Fruit fly (Drosophila melanogaster) whole organism, embryonic: Measurements from ENCODE around the gene pont.

ENCODE experiments used
- BtbVII ChIP-seq: fragments of 200-800 bp; sonication (Bioruptor generic); optimal IDR thresholded peaks from 3 replicates; lab custom pipeline; 2017; ENCODE audit warnings: missing biosample characterization, mild to moderate bottlenecking, missing genetic modification characterization
- C15 ChIP-seq: fragments of 200-800 bp; sonication (Bioruptor generic); IDR thresholded peaks from 3 replicates; pipeline ENCODE4 v1.3.6; 2022; ENCODE audit warnings: missing biosample characterization, missing genetic modification characterization
- CG10321 ChIP-seq: fragments of 200-800 bp; sonication (Bioruptor generic); IDR thresholded peaks from 2 replicates; pipeline ENCODE4 v1.3.6; 2022; ENCODE audit warnings: missing biosample characterization, missing genetic modification characterization
- CG11247 ChIP-seq: fragments of 200-800 bp; sonication (Bioruptor generic); IDR thresholded peaks from 2 replicates; pipeline ENCODE4 v1.3.6; 2022; ENCODE audit warnings: missing biosample characterization, missing genetic modification characterization
- CG11723 ChIP-seq: fragments of 200-800 bp; sonication (Bioruptor generic); optimal IDR thresholded peaks from 2 replicates; lab custom pipeline; 2017; ENCODE audit warnings: missing biosample characterization, mild to moderate bottlenecking, missing genetic modification characterization
- CG12236 ChIP-seq: fragments of 200-800 bp; sonication (Bioruptor generic); optimal IDR thresholded peaks from 2 replicates; lab custom pipeline; 2016; ENCODE audit warnings: missing biosample characterization, missing genetic modification characterization
- CG13287 ChIP-seq: fragments of 200-800 bp; sonication (Bioruptor generic); IDR thresholded peaks from 2 replicates; pipeline ENCODE4 v1.3.6; 2022; ENCODE audit warnings: missing biosample characterization, missing genetic modification characterization; ENCODE audit not compliant: partially characterized antibody
- CG1647 ChIP-seq: fragments of 200-800 bp; sonication (Bioruptor generic); optimal IDR thresholded peaks from 3 replicates; lab custom pipeline; 2016; ENCODE audit warnings: missing biosample characterization, missing genetic modification characterization
- CG17385 ChIP-seq: fragments of 200-800 bp; sonication (Bioruptor generic); optimal IDR thresholded peaks from 3 replicates; lab custom pipeline; 2018; ENCODE audit warnings: missing biosample characterization, mild to moderate bottlenecking, missing genetic modification characterization
- CG17612 ChIP-seq: fragments of 200-800 bp; sonication (Bioruptor generic); IDR thresholded peaks from 2 replicates; pipeline ENCODE4 v1.3.6; 2022; ENCODE audit warnings: missing biosample characterization, missing genetic modification characterization
- CG17802 ChIP-seq: fragments of 200-800 bp; sonication (Bioruptor generic); optimal IDR thresholded peaks from 2 replicates; lab custom pipeline; 2018; ENCODE audit warnings: missing biosample characterization, mild to moderate bottlenecking, missing genetic modification characterization, moderate library complexity
- CG2129 ChIP-seq: fragments of 200-800 bp; sonication (Bioruptor generic); IDR thresholded peaks from 2 replicates; pipeline ENCODE4 v1.3.6; 2022; ENCODE audit warnings: missing biosample characterization, missing genetic modification characterization; ENCODE audit not compliant: partially characterized antibody
- CG2712 ChIP-seq: fragments of 200-800 bp; optimal IDR thresholded peaks from 3 replicates; lab custom pipeline; 2019; ENCODE audit warnings: missing biosample characterization, mild to moderate bottlenecking, missing genetic modification characterization, moderate library complexity
- CG2875 ChIP-seq: fragments of 200-800 bp; sonication (Bioruptor generic); optimal IDR thresholded peaks from 2 replicates; lab custom pipeline; 2017; ENCODE audit warnings: missing biosample characterization, mild to moderate bottlenecking, missing genetic modification characterization, missing genetic modification reagents
- CG30403 ChIP-seq: fragments of 200-800 bp; sonication (Bioruptor generic); optimal IDR thresholded peaks from 3 replicates; lab custom pipeline; 2016; ENCODE audit warnings: missing biosample characterization, missing genetic modification characterization
- CG33557 ChIP-seq: fragments of 200-800 bp; sonication (Bioruptor generic); optimal IDR thresholded peaks from 2 replicates; lab custom pipeline; 2019; ENCODE audit warnings: missing biosample characterization, mild to moderate bottlenecking, missing genetic modification characterization, moderate library complexity
- CG4360 ChIP-seq: fragments of 200-800 bp; sonication (Bioruptor generic); IDR thresholded peaks from 2 replicates; pipeline ENCODE4 v1.3.6; 2022; ENCODE audit warnings: missing biosample characterization, missing genetic modification characterization
- CG4730 ChIP-seq: fragments of 200-800 bp; sonication (Bioruptor generic); IDR thresholded peaks from 2 replicates; pipeline ENCODE4 v1.3.6; 2022; ENCODE audit warnings: missing biosample characterization, missing genetic modification characterization
- CG6765 ChIP-seq: fragments of 200-800 bp; sonication (Bioruptor generic); optimal IDR thresholded peaks from 3 replicates; lab custom pipeline; 2017; ENCODE audit warnings: missing biosample characterization, mild to moderate bottlenecking, missing genetic modification characterization
- CG6813 ChIP-seq: fragments of 200-800 bp; sonication (Bioruptor generic); optimal IDR thresholded peaks from 2 replicates; lab custom pipeline; 2017; ENCODE audit warnings: missing biosample characterization, missing genetic modification characterization, mild to moderate bottlenecking, moderate library complexity, missing genetic modification reagents
- CG7556 ChIP-seq: fragments of 200-800 bp; sonication (Bioruptor generic); optimal IDR thresholded peaks from 2 replicates; lab custom pipeline; 2017; ENCODE audit warnings: missing biosample characterization, mild to moderate bottlenecking, missing genetic modification characterization
- CG9876 ChIP-seq: fragments of 200-800 bp; sonication (Bioruptor generic); optimal IDR thresholded peaks from 2 replicates; lab custom pipeline; 2016; ENCODE audit warnings: missing biosample characterization, missing genetic modification characterization
- CTCF ChIP-seq: fragments of 200-800 bp; sonication (Bioruptor generic); optimal IDR thresholded peaks from 2 replicates; lab custom pipeline; 2017; ENCODE audit warnings: missing biosample characterization, mild to moderate bottlenecking, missing genetic modification characterization, moderate library complexity
- Fer2 ChIP-seq: fragments of 200-800 bp; sonication (Bioruptor generic); optimal IDR thresholded peaks from 2 replicates; lab custom pipeline; 2018; ENCODE audit warnings: missing biosample characterization, mild to moderate bottlenecking, missing genetic modification characterization, moderate library complexity
- HHEX ChIP-seq: fragments of 200-800 bp; sonication (Bioruptor generic); optimal IDR thresholded peaks from 3 replicates; lab custom pipeline; 2017; ENCODE audit warnings: missing biosample characterization, mild to moderate bottlenecking, missing genetic modification characterization, missing genetic modification reagents
- Hr51 ChIP-seq, 2 experiments: fragments of 200-800 bp; sonication (Bioruptor generic); optimal IDR thresholded peaks; 2 replicates in 1 of 2; 3 replicates in 1 of 2; lab custom pipeline; 2016 to 2018; ENCODE audit warnings: missing biosample characterization in 2 of 2, missing genetic modification characterization in 2 of 2, mild to moderate bottlenecking in 1 of 2, moderate library complexity in 1 of 2
- Lpt ChIP-seq: fragments of >200 bp; optimal IDR thresholded peaks from 2 replicates; lab custom pipeline; 2018; ENCODE audit warnings: missing biosample characterization, missing genetic modification characterization
- Med ChIP-seq: fragments of 200-800 bp; sonication (Bioruptor generic); peaks from one replicate; lab custom pipeline; 2016; ENCODE audit warnings: missing biosample characterization, missing genetic modification characterization, mild to moderate bottlenecking, inconsistent platforms, moderate library complexity
- Myb ChIP-seq: fragments of 200-800 bp; sonication (Bioruptor generic); optimal IDR thresholded peaks from 2 replicates; lab custom pipeline; 2016; ENCODE audit warnings: missing biosample characterization, missing genetic modification characterization
- NFAT ChIP-seq: fragments of 200-800 bp; sonication (Bioruptor generic); IDR thresholded peaks from 2 replicates; pipeline ENCODE4 v1.3.6; 2022; ENCODE audit warnings: missing biosample characterization, missing genetic modification characterization
- Nf-YB ChIP-seq: fragments of 200-800 bp; sonication (Bioruptor generic); optimal IDR thresholded peaks from 3 replicates; lab custom pipeline; 2019; ENCODE audit warnings: missing biosample characterization, mild to moderate bottlenecking, missing genetic modification characterization, moderate library complexity
- NfI ChIP-seq: fragments of 200-800 bp; sonication (Bioruptor generic); optimal IDR thresholded peaks from 3 replicates; lab custom pipeline; 2018; ENCODE audit warnings: missing biosample characterization, mild to moderate bottlenecking, missing genetic modification characterization, moderate library complexity
- Oaz ChIP-seq: fragments of 200-800 bp; sonication (Bioruptor generic); IDR thresholded peaks from 2 replicates; pipeline ENCODE4 v1.3.6; 2022; ENCODE audit warnings: missing biosample characterization, missing genetic modification characterization
- Ravus ChIP-seq: fragments of 200-800 bp; sonication (Bioruptor generic); IDR thresholded peaks from 2 replicates; pipeline ENCODE4 v1.3.6; 2022; ENCODE audit warnings: missing biosample characterization, missing genetic modification characterization
- YL-1 ChIP-seq: fragments of 200-800 bp; sonication (Bioruptor generic); optimal IDR thresholded peaks from 3 replicates; lab custom pipeline; 2017; ENCODE audit warnings: missing biosample characterization, mild to moderate bottlenecking, missing genetic modification characterization
- cad ChIP-seq: fragments of >200 bp; optimal IDR thresholded peaks from 2 replicates; lab custom pipeline; 2017; ENCODE audit warnings: missing biosample characterization, missing genetic modification characterization
- cwo ChIP-seq: fragments of 200-800 bp; sonication (Bioruptor generic); optimal IDR thresholded peaks from 3 replicates; lab custom pipeline; 2017; ENCODE audit warnings: missing biosample characterization, missing genetic modification characterization, mild to moderate bottlenecking, moderate library complexity, missing genetic modification reagents
- dati ChIP-seq: fragments of 200-800 bp; sonication (Bioruptor generic); IDR thresholded peaks from 2 replicates; pipeline ENCODE4 v1.3.6; 2022; ENCODE audit warnings: missing biosample characterization, missing genetic modification characterization
- dysf ChIP-seq: fragments of 200-800 bp; sonication (Bioruptor generic); IDR thresholded peaks from 3 replicates; pipeline ENCODE4 v1.3.6; 2022; ENCODE audit warnings: missing biosample characterization, missing genetic modification characterization
- en ChIP-seq: fragments of 200-800 bp; sonication (Bioruptor generic); optimal IDR thresholded peaks from 2 replicates; lab custom pipeline; 2016; ENCODE audit warnings: missing biosample characterization, missing genetic modification characterization
- ewg ChIP-seq: fragments of 200-800 bp; sonication (Bioruptor generic); optimal IDR thresholded peaks from 3 replicates; lab custom pipeline; 2017; ENCODE audit warnings: mild to moderate bottlenecking, missing biosample characterization, missing genetic modification reagents, missing genetic modification characterization
- lmd ChIP-seq: fragments of 200-800 bp; sonication (Bioruptor generic); IDR thresholded peaks from 2 replicates; pipeline ENCODE4 v1.3.6; 2022; ENCODE audit warnings: missing biosample characterization, missing genetic modification characterization
- ranshi ChIP-seq: fragments of 200-800 bp; sonication (Bioruptor generic); IDR thresholded peaks from 2 replicates; pipeline ENCODE4 v1.3.6; 2022; ENCODE audit warnings: missing biosample characterization, missing genetic modification characterization
- sug ChIP-seq: fragments of 200-800 bp; optimal IDR thresholded peaks from 2 replicates; lab custom pipeline; 2019; ENCODE audit warnings: missing biosample characterization, mild to moderate bottlenecking, missing genetic modification characterization, moderate library complexity
- tin ChIP-seq: fragments of 200-800 bp; sonication (Bioruptor generic); optimal IDR thresholded peaks from 3 replicates; lab custom pipeline; 2016; ENCODE audit warnings: missing biosample characterization, missing genetic modification characterization
- tll ChIP-seq, 2 experiments: fragments of 200-800 bp in 1 of 2; fragments of >200 bp in 1 of 2; sonication (Bioruptor generic) in 1 of 2; optimal IDR thresholded peaks; 2 replicates each; lab custom pipeline; 2017 to 2019; ENCODE audit warnings: missing biosample characterization in 2 of 2, missing genetic modification characterization in 2 of 2, mild to moderate bottlenecking in 1 of 2, moderate library complexity in 1 of 2
- trh ChIP-seq: fragments of 200-800 bp; sonication (Bioruptor generic); optimal IDR thresholded peaks from 2 replicates; lab custom pipeline; 2016; ENCODE audit warnings: missing biosample characterization, missing genetic modification characterization
- tup ChIP-seq: fragments of 200-800 bp; sonication (Bioruptor generic); optimal IDR thresholded peaks from 2 replicates; lab custom pipeline; 2016; ENCODE audit warnings: missing biosample characterization, mild to moderate bottlenecking, missing genetic modification characterization, moderate library complexity
- tx ChIP-seq: fragments of 200-800 bp; sonication (Bioruptor generic); optimal IDR thresholded peaks from 2 replicates; lab custom pipeline; 2016; ENCODE audit warnings: missing biosample characterization, missing genetic modification characterization

The pont gene

DNA sequence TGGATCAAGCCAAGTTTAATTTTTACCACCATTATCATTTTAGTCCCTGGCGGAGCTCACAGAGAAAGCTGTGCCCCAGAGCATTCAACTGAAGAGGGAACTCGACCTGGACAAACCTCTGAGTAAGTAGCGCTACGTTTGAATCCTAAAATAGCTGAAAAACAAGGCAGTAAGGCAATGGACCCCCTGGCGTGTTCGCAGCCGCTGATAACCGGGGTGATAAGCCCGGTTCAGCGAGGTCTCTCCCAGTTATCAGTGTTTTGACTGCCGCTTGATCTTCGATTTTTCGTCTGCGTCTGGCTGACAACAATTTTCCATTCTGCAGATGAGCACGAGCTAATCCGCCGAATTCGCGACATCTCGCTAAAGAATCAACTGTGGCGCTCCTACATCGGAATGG is 10.1 kb upstream of the pont start:
- TF ChIP-seq sug (tag; lab: Kevin White, UChicago) = peak; percentile 94
- TF ChIP-seq tup (GFP tag; lab: Kevin White, UChicago) = no peak

DNA sequence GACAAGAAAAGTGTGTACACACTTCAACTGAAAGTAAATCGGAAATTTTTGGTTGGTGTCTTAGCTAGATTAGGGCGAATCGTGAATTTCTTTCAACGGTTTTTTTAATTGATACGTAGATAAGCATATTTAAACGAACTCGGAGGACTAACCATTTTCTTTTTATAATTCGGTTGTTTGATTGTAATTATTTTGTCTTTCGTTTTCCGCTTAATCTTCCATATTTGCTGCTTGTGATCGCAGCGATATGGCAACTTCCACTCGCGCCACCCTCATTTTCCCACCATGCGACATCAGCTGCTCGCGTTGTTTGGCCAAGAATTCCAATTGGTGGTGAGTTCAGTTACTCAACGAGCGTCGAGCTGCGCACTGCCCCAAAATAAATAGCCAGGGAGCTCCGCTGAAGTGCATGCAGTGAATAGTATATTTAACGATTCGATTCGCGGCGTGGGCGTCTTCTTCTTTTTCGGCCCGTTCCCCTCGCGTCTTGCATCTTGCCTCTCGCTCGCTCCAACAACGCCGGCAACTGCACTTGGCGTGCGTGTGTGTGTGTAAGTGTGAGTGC is 2.1 kb downstream of the pont start, which contains the start of gene Nuak:
TSS of gene Nuak (plus strand) at position 335 of the 565 bp plus-strand sequence.
- TF ChIP-seq ewg (GFP tag; lab: Kevin White, UChicago) (peak; percentile 78), CG33557 (GFP tag; lab: Kevin White, UChicago) (peak; percentile 39), tin (GFP tag; lab: Kevin White, UChicago) (peak; percentile 95), lmd (GFP tag; lab: Robert Waterston, UW) (no peak), CG7556 (GFP tag; lab: Kevin White, UChicago) (peak; percentile 71), en (peak; percentile 78), CG30403 (peak; percentile 95), Nf-YB (peak; percentile 73), ranshi (GFP tag; lab: Robert Waterston, UW) (no peak), CG1647 (peak; percentile 91), Oaz (GFP tag; lab: Robert Waterston, UW) (no peak), CG4730 (GFP tag; lab: Robert Waterston, UW) (no peak), CG9876 (GFP tag; lab: Kevin White, UChicago) (peak; percentile 91), Med (GFP tag; lab: Kevin White, UChicago) (peak; percentile 100), cwo (GFP tag; lab: Kevin White, UChicago) (peak; percentile 60), BtbVII (peak; percentile 28), CG4360 (GFP tag; lab: Robert Waterston, UW) (no peak), CG11247 (no peak), C15 (GFP tag; lab: Robert Waterston, UW) (no peak), Lpt (no peak), CG11723 (GFP tag; lab: Kevin White, UChicago) (peak; percentile 68), Ravus (no peak), CG13287 (GFP tag; lab: Robert Waterston, UW) (no peak), CG6765 (GFP tag; lab: Kevin White, UChicago) (peak; percentile 54), CG17612 (no peak), CG2129 (GFP tag; lab: Robert Waterston, UW) (no peak), Fer2 (tag; lab: Kevin White, UChicago) (peak; percentile 79), CG12236 (GFP tag; lab: Kevin White, UChicago) (peak; percentile 79), YL-1 (peak; percentile 46), cad (GFP tag; lab: Kevin White, UChicago) (no peak), Myb (GFP tag; lab: Kevin White, UChicago) (peak; percentile 89), CG2875 (peak; percentile 74), CG2712 (tag; lab: Kevin White, UChicago) (peak; percentile 86), CG10321 (GFP tag; lab: Robert Waterston, UW) (no peak), NFAT (GFP tag; lab: Robert Waterston, UW) (no peak), CG6813 (GFP tag; lab: Kevin White, UChicago) (peak; percentile 32), CTCF (peak; percentile 65), tx (peak; percentile 94), CG17385 (GFP tag; lab: Kevin White, UChicago) (peak; percentile 94), NfI (GFP tag; lab: Kevin White, UChicago) (peak; percentile 87), CG17802 (tag; lab: Kevin White, UChicago) (peak; percentile 63), dysf (GFP tag; lab: Robert Waterston, UW) (no peak), trh (GFP tag; lab: Kevin White, UChicago) (peak; percentile 94), HHEX (peak; percentile 83), Hr51 (GFP tag; optimal IDR thresholded peaks at IDR 0.05; lab: Kevin White, UChicago) (peak; percentile 77 to 93), tll (GFP tag; optimal IDR thresholded peaks at IDR 0.05; lab: Kevin White, UChicago) (peak in 1 of 2 experiments; percentile 46), dati (GFP tag; lab: Robert Waterston, UW) (no peak)
